Worm (Caenorhabditis elegans) whole organism, L3 larva: Measurements from ENCODE around the gene F16H6.7.

Source experiments
- aly-2 ChIP-seq: fragments of 150-350 bp; optimal IDR thresholded peaks from 2 replicates; lab custom pipeline; 2014; ENCODE audit warnings: missing biosample characterization, missing genetic modification characterization
- ama-1 ChIP-seq: fragments of 150-350 bp; optimal IDR thresholded peaks from 2 replicates; lab custom pipeline; 2018
- ceh-82 ChIP-seq: fragments of 150-350 bp; optimal IDR thresholded peaks from 2 replicates; lab custom pipeline; 2014; ENCODE audit warnings: missing biosample characterization, missing genetic modification characterization
- egl-5 ChIP-seq: fragments of 150-350 bp; optimal IDR thresholded peaks from 2 replicates; lab custom pipeline; 2017; ENCODE audit warnings: missing biosample characterization, missing genetic modification reagents, missing genetic modification characterization, inconsistent platforms
- fkh-10 ChIP-seq: sonication (generic microtip); optimal IDR thresholded peaks from 2 replicates; lab custom pipeline; 2017; ENCODE audit warnings: missing biosample characterization, missing genetic modification reagents, missing genetic modification characterization
- lin-39 ChIP-seq: fragments of 150-350 bp; optimal IDR thresholded peaks from 2 replicates; lab custom pipeline; 2018; ENCODE audit warnings: missing biosample characterization, missing genetic modification reagents, missing genetic modification characterization
- mdl-1 ChIP-seq: fragments of 150-350 bp; optimal IDR thresholded peaks from 2 replicates; lab custom pipeline; 2014; ENCODE audit warnings: missing biosample characterization, missing genetic modification characterization
- nhr-11 ChIP-seq: fragments of 150-350 bp; optimal IDR thresholded peaks from 2 replicates; lab custom pipeline; 2014; ENCODE audit warnings: missing biosample characterization, missing genetic modification characterization
- nhr-43 ChIP-seq: sonication (generic microtip); optimal IDR thresholded peaks from 2 replicates; lab custom pipeline; 2016; ENCODE audit warnings: mild to moderate bottlenecking, missing genetic modification characterization, missing compliant biosample characterization; ENCODE audit not compliant: poor library complexity, severe bottlenecking
- nhr-76 ChIP-seq: fragments of 150-350 bp; sonication (generic microtip); optimal IDR thresholded peaks from 5 replicates; lab custom pipeline; 2014; ENCODE audit warnings: missing biosample characterization, missing genetic modification characterization
- snpc-4 ChIP-seq: fragments of 150-350 bp; optimal IDR thresholded peaks from 2 replicates; lab custom pipeline; 2014; ENCODE audit warnings: missing biosample characterization, missing genetic modification characterization
- ztf-11 ChIP-seq: fragments of 150-350 bp; optimal IDR thresholded peaks from 2 replicates; lab custom pipeline; 2014; ENCODE audit warnings: missing biosample characterization, missing genetic modification characterization

- TF ChIP-seq ceh-82 (tag; lab: Kevin White, UChicago), result no peak
- no peak for TF ChIP-seq egl-5
- TF ChIP-seq aly-2 (tag; lab: Kevin White, UChicago), result no peak
- TF ChIP-seq ama-1 (lab: Kevin White, UChicago), result no peak
- no peak for TF ChIP-seq nhr-76 (tag; lab: Kevin White, UChicago)
- no peak for TF ChIP-seq nhr-11 (tag; lab: Kevin White, UChicago)
- no peak for TF ChIP-seq mdl-1 (tag; lab: Kevin White, UChicago)
- TF ChIP-seq fkh-10, result no peak
- no peak for TF ChIP-seq ztf-11 (tag; lab: Kevin White, UChicago)
- no peak for TF ChIP-seq lin-39 (tag; lab: Kevin White, UChicago)
- TF ChIP-seq snpc-4, result no peak
- TF ChIP-seq nhr-43 (tag; lab: Kevin White, UChicago), result no peak
These were observed 24.1 kb downstream of the F16H6.7 start, which contains the start of gene C31G12.3 for ce11 chrV:18184910-18185309.
